Worm (Caenorhabditis elegans) whole organism, L4/young adult: ENCODE measurements around the gene gur-3.

Experiments used
- dao-5 ChIP-seq: sonication (generic microtip); optimal IDR thresholded peaks from 2 replicates; lab custom pipeline; 2016; ENCODE audit warnings: missing genotype, missing genetic modification characterization, moderate library complexity, missing compliant biosample characterization
- him-1 ChIP-seq: sonication (generic microtip); optimal IDR thresholded peaks from 2 replicates; lab custom pipeline; 2016; ENCODE audit warnings: missing genotype, missing genetic modification reagents, missing genetic modification characterization, missing compliant biosample characterization

DNA sequence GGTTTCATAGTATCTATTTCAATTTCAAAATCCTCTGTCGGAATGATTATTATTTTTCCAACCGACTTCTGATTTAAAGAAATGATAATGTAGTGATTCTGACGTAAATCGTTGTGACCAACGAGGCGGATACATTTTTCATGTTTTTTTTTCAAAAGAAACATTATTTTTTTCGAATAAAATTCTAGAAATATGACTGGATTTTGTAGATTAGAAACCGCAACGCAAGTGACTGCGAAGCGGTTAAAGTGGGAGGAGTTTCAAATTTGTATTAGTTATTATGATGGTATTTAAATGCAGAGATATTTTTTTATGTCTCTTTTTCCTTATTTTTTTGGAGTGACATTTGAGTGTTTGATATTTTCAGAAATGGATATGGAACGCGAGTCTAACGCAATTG lies 40.9 kb upstream of the gur-3 start, which contains the start of gene C39B10.5:
- no peak for TF ChIP-seq him-1 (tag; lab: Kevin White, UChicago)
- no peak for TF ChIP-seq dao-5 (tag; lab: Kevin White, UChicago)
